Fruit fly (Drosophila melanogaster) whole organism, embryonic: ENCODE measurements around the gene CG34180.

Experiments used
- Atf6 ChIP-seq: fragments of 200-800 bp; sonication (Bioruptor generic); IDR thresholded peaks from 2 replicates; pipeline ENCODE4 v1.3.6; 2022; ENCODE audit warnings: missing biosample characterization, missing genetic modification characterization
- B-H2 ChIP-seq: fragments of 200-800 bp; sonication (Bioruptor generic); optimal IDR thresholded peaks from 2 replicates; lab custom pipeline; 2018; ENCODE audit warnings: missing biosample characterization, mild to moderate bottlenecking, missing genetic modification characterization
- Blimp-1 ChIP-seq: fragments of 200-800 bp; sonication (Bioruptor generic); optimal IDR thresholded peaks from 3 replicates; lab custom pipeline; 2018; ENCODE audit warnings: missing biosample characterization, missing genetic modification characterization, mild to moderate bottlenecking, moderate library complexity, missing genetic modification reagents
- CG10267 ChIP-seq: fragments of 200-800 bp; sonication (Bioruptor generic); optimal IDR thresholded peaks from 2 replicates; lab custom pipeline; 2018; ENCODE audit warnings: missing biosample characterization, mild to moderate bottlenecking, missing genetic modification characterization, moderate library complexity
- CG10321 ChIP-seq: fragments of 200-800 bp; sonication (Bioruptor generic); IDR thresholded peaks from 2 replicates; pipeline ENCODE4 v1.3.6; 2022; ENCODE audit warnings: missing biosample characterization, missing genetic modification characterization
- CG11247 ChIP-seq: fragments of 200-800 bp; sonication (Bioruptor generic); IDR thresholded peaks from 2 replicates; pipeline ENCODE4 v1.3.6; 2022; ENCODE audit warnings: missing biosample characterization, missing genetic modification characterization
- CG11456 ChIP-seq: fragments of 200-800 bp; sonication (Bioruptor generic); IDR thresholded peaks from 3 replicates; pipeline ENCODE4 v1.3.6; 2022; ENCODE audit warnings: missing biosample characterization, missing genetic modification characterization
- CG11560 ChIP-seq: fragments of 200-800 bp; sonication (Bioruptor generic); IDR thresholded peaks from 3 replicates; pipeline ENCODE4 v1.3.6; 2022; ENCODE audit warnings: missing biosample characterization, missing genetic modification characterization
- CG11695 ChIP-seq: fragments of 200-800 bp; sonication (Bioruptor generic); IDR thresholded peaks from 3 replicates; pipeline ENCODE4 v1.3.6; 2022; ENCODE audit warnings: missing biosample characterization, missing genetic modification characterization
- CG12219 ChIP-seq: fragments of 200-800 bp; sonication (Bioruptor generic); optimal IDR thresholded peaks from 3 replicates; lab custom pipeline; 2018; ENCODE audit warnings: missing biosample characterization, mild to moderate bottlenecking, missing genetic modification characterization
- CG1233 ChIP-seq: fragments of 200-800 bp; sonication (Bioruptor generic); optimal IDR thresholded peaks from 4 replicates; lab custom pipeline; 2018; ENCODE audit warnings: missing biosample characterization, mild to moderate bottlenecking, missing genetic modification characterization
- CG15514 ChIP-seq: fragments of 200-800 bp; sonication (Bioruptor generic); optimal IDR thresholded peaks from 3 replicates; lab custom pipeline; 2017; ENCODE audit warnings: missing biosample characterization, missing genetic modification characterization, mild to moderate bottlenecking, moderate library complexity, missing genetic modification reagents
- CG16779 ChIP-seq: fragments of 200-800 bp; sonication (Bioruptor generic); IDR thresholded peaks from 2 replicates; pipeline ENCODE4 v1.3.6; 2022; ENCODE audit warnings: missing biosample characterization, missing genetic modification characterization
- CG1792 ChIP-seq: fragments of 200-800 bp; sonication (Bioruptor generic); optimal IDR thresholded peaks from 2 replicates; lab custom pipeline; 2016; ENCODE audit warnings: missing biosample characterization, missing genetic modification characterization
- CG2202 ChIP-seq: fragments of 200-800 bp; sonication (Bioruptor generic); optimal IDR thresholded peaks from 2 replicates; lab custom pipeline; 2018; ENCODE audit warnings: missing biosample characterization, mild to moderate bottlenecking, missing genetic modification characterization
- CG3163 ChIP-seq: fragments of 200-800 bp; sonication (Bioruptor generic); optimal IDR thresholded peaks from 3 replicates; lab custom pipeline; 2016; ENCODE audit warnings: missing biosample characterization, missing genetic modification characterization
- CG33557 ChIP-seq: fragments of 200-800 bp; sonication (Bioruptor generic); optimal IDR thresholded peaks from 2 replicates; lab custom pipeline; 2019; ENCODE audit warnings: missing biosample characterization, mild to moderate bottlenecking, missing genetic modification characterization, moderate library complexity
- CG3407 ChIP-seq: fragments of 200-800 bp; sonication (Bioruptor generic); optimal IDR thresholded peaks from 2 replicates; lab custom pipeline; 2018; ENCODE audit warnings: missing biosample characterization, mild to moderate bottlenecking, missing genetic modification characterization
- CG3995 ChIP-seq: fragments of 200-800 bp; sonication (Bioruptor generic); optimal IDR thresholded peaks from 3 replicates; lab custom pipeline; 2016; ENCODE audit warnings: missing biosample characterization, missing genetic modification characterization
- CG4282 ChIP-seq: fragments of 200-800 bp; sonication (Bioruptor generic); optimal IDR thresholded peaks from 2 replicates; lab custom pipeline; 2016; ENCODE audit warnings: missing biosample characterization, missing genetic modification characterization
- CG4360 ChIP-seq: fragments of 200-800 bp; sonication (Bioruptor generic); IDR thresholded peaks from 2 replicates; pipeline ENCODE4 v1.3.6; 2022; ENCODE audit warnings: missing biosample characterization, missing genetic modification characterization
- CG4854 ChIP-seq: fragments of 200-800 bp; sonication (Bioruptor generic); optimal IDR thresholded peaks from 2 replicates; lab custom pipeline; 2016; ENCODE audit warnings: missing biosample characterization, missing genetic modification characterization, inconsistent platforms
- CG6765 ChIP-seq: fragments of 200-800 bp; sonication (Bioruptor generic); optimal IDR thresholded peaks from 3 replicates; lab custom pipeline; 2017; ENCODE audit warnings: missing biosample characterization, mild to moderate bottlenecking, missing genetic modification characterization
- CG7357 ChIP-seq: fragments of 200-800 bp; sonication (Bioruptor generic); IDR thresholded peaks from 3 replicates; pipeline ENCODE4 v1.3.6; 2022; ENCODE audit warnings: missing biosample characterization, missing genetic modification characterization
- CG7928 ChIP-seq: fragments of 200-800 bp; sonication (Bioruptor generic); optimal IDR thresholded peaks from 2 replicates; lab custom pipeline; 2017; ENCODE audit warnings: missing biosample characterization, mild to moderate bottlenecking, missing genetic modification characterization
- CG8281 ChIP-seq: fragments of 200-800 bp; sonication (Bioruptor generic); optimal IDR thresholded peaks from 2 replicates; lab custom pipeline; 2018; ENCODE audit warnings: missing biosample characterization, mild to moderate bottlenecking, missing genetic modification characterization, moderate library complexity
- CG8388 ChIP-seq: fragments of 200-800 bp; sonication (Bioruptor generic); optimal IDR thresholded peaks from 2 replicates; lab custom pipeline; 2019; ENCODE audit warnings: missing biosample characterization, mild to moderate bottlenecking, missing genetic modification characterization, moderate library complexity
- CrebB ChIP-seq: fragments of 200-800 bp; sonication (Bioruptor generic); optimal IDR thresholded peaks from 3 replicates; lab custom pipeline; 2018; ENCODE audit warnings: missing biosample characterization, mild to moderate bottlenecking, missing genetic modification characterization
- D19B ChIP-seq: fragments of 200-800 bp; sonication (Bioruptor generic); optimal IDR thresholded peaks from 2 replicates; lab custom pipeline; 2017; ENCODE audit warnings: missing biosample characterization, mild to moderate bottlenecking, missing genetic modification characterization
- Dbx ChIP-seq: fragments of 200-800 bp; sonication (Bioruptor generic); IDR thresholded peaks from 3 replicates; pipeline ENCODE4 v1.3.6; 2022; ENCODE audit warnings: missing biosample characterization, missing genetic modification characterization
- Ets65A ChIP-seq: fragments of 200-800 bp; sonication (Bioruptor generic); peaks from one replicate; lab custom pipeline; 2016; ENCODE audit warnings: missing biosample characterization, missing genetic modification characterization
- HLH4C ChIP-seq: fragments of 200-800 bp; sonication (Bioruptor generic); IDR thresholded peaks from 3 replicates; pipeline ENCODE4 v1.3.6; 2022; ENCODE audit warnings: missing biosample characterization, missing genetic modification characterization; ENCODE audit not compliant: partially characterized antibody
- HLHmδ ChIP-seq: fragments of 200-800 bp; sonication (Bioruptor generic); optimal IDR thresholded peaks from 2 replicates; lab custom pipeline; 2018; ENCODE audit warnings: missing biosample characterization, mild to moderate bottlenecking, missing genetic modification characterization, moderate library complexity
- HmgZ ChIP-seq: fragments of 200-800 bp; sonication (Bioruptor generic); optimal IDR thresholded peaks from 2 replicates; lab custom pipeline; 2018; ENCODE audit warnings: missing biosample characterization, mild to moderate bottlenecking, missing genetic modification characterization
- Med ChIP-seq: fragments of 200-800 bp; sonication (Bioruptor generic); peaks from one replicate; lab custom pipeline; 2016; ENCODE audit warnings: missing biosample characterization, missing genetic modification characterization, mild to moderate bottlenecking, inconsistent platforms, moderate library complexity
- Side ChIP-seq: fragments of 200-800 bp; sonication (Bioruptor generic); optimal IDR thresholded peaks from 2 replicates; lab custom pipeline; 2016; ENCODE audit warnings: missing biosample characterization, missing genetic modification characterization
- Sry-δ ChIP-seq: fragments of 200-800 bp; sonication (Bioruptor generic); optimal IDR thresholded peaks from 2 replicates; lab custom pipeline; 2016; ENCODE audit warnings: missing biosample characterization, missing genetic modification characterization
- Ssrp ChIP-seq: fragments of 200-800 bp; sonication (Bioruptor generic); optimal IDR thresholded peaks from 2 replicates; lab custom pipeline; 2018; ENCODE audit warnings: missing biosample characterization, mild to moderate bottlenecking, missing genetic modification characterization, moderate library complexity
- cg ChIP-seq: fragments of 200-800 bp; sonication (Bioruptor generic); optimal IDR thresholded peaks from 3 replicates; lab custom pipeline; 2019; ENCODE audit warnings: missing biosample characterization, mild to moderate bottlenecking, missing genetic modification characterization, moderate library complexity
- chif ChIP-seq, 2 experiments: fragments of 200-800 bp; sonication (Bioruptor generic); optimal IDR thresholded peaks; 3 replicates each; lab custom pipeline; 2016; ENCODE audit warnings: missing biosample characterization in 2 of 2, missing genetic modification characterization in 2 of 2
- fd102C ChIP-seq: fragments of 200-800 bp; sonication (Bioruptor generic); optimal IDR thresholded peaks from 2 replicates; lab custom pipeline; 2018; ENCODE audit warnings: missing biosample characterization, mild to moderate bottlenecking, missing genetic modification characterization, moderate library complexity
- hbn ChIP-seq: fragments of 200-800 bp; sonication (Bioruptor generic); IDR thresholded peaks from 2 replicates; pipeline ENCODE4 v1.3.6; 2022; ENCODE audit warnings: missing biosample characterization, missing genetic modification characterization; ENCODE audit not compliant: partially characterized antibody
- mld ChIP-seq: fragments of 200-800 bp; sonication (Bioruptor generic); IDR thresholded peaks from 3 replicates; pipeline ENCODE4 v1.3.6; 2022; ENCODE audit warnings: missing biosample characterization, missing genetic modification characterization; ENCODE audit not compliant: partially characterized antibody
- onecut ChIP-seq: fragments of 200-800 bp; sonication (Bioruptor generic); IDR thresholded peaks from 2 replicates; pipeline ENCODE4 v1.3.6; 2022; ENCODE audit warnings: missing biosample characterization, missing genetic modification characterization
- otp ChIP-seq: fragments of 200-800 bp; sonication (Bioruptor generic); IDR thresholded peaks from 3 replicates; pipeline ENCODE4, ENCODE4 v1.3.6; 2022; ENCODE audit warnings: missing biosample characterization, missing genetic modification characterization
- seq ChIP-seq: fragments of 200-800 bp; sonication (Bioruptor generic); IDR thresholded peaks from 2 replicates; pipeline ENCODE4 v1.3.6; 2022; ENCODE audit warnings: missing biosample characterization, missing genetic modification characterization
- slou ChIP-seq: fragments of 200-800 bp; sonication (Bioruptor generic); optimal IDR thresholded peaks from 3 replicates; lab custom pipeline; 2016; ENCODE audit warnings: missing biosample characterization, missing genetic modification characterization
- ssp ChIP-seq: fragments of 200-800 bp; sonication (Bioruptor generic); IDR thresholded peaks from 2 replicates; pipeline ENCODE4 v1.3.6; 2022; ENCODE audit warnings: missing biosample characterization, missing genetic modification characterization
- tgo ChIP-seq: fragments of 200-800 bp; sonication (Bioruptor generic); IDR thresholded peaks from 3 replicates; pipeline ENCODE4 v1.3.6; 2022; ENCODE audit warnings: missing biosample characterization, missing genetic modification characterization

Gene CG34180

DNA sequence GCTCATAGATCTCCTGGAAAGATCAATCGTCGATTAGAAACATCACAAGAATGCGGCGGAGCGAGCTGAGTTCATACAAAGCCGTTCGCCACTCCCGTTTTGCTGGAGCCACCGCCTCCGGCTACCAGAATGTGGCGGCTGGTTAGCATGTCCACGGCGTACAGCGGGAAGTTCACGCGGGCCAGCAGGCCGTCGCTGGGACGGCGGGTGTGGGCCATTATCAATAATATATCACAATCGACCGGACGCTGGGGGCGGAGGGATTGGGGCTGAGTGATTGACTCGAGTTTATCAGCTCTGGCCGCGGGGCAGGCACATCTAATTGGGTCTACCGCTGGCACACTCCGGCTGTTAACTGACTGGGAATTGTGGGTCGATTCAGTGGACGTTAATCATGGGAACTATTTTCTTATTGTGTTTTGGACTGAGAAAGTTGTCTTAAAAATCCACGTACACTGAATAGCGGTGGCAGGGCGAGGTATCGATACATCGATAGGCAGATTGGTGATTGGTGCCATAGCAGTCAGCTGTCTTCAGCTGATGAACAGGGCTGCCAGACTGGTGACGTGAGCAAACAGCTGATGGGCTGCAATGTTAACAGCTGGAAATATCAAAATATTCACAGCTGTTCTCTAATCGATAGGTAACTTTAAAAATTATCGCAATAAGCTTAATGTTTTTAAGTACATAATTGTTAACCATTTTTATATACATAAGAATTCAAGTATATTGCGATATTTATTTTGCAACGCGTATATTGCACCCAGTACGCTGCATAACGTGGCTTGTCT, 38.4 kb downstream of the CG34180 start, which contains the start of gene CG9175 (continued):
- TF ChIP-seq CG33557 (GFP tag; lab: Kevin White, UChicago) (no peak), CG3163 (GFP tag; lab: Kevin White, UChicago) (peak; percentile 23), Ets65A (GFP tag; lab: Kevin White, UChicago) (no peak), CG3995 (GFP tag; lab: Kevin White, UChicago) (peak; percentile 40), CG8388 (GFP tag; lab: Kevin White, UChicago) (peak; percentile 40), CG1792 (GFP tag; lab: Kevin White, UChicago) (peak; percentile 15), CG7357 (GFP tag; lab: Robert Waterston, UW) (no peak), CG16779 (GFP tag; lab: Robert Waterston, UW) (no peak), CG1233 (GFP tag; lab: Kevin White, UChicago) (no peak), CG7928 (GFP tag; lab: Kevin White, UChicago) (no peak), hbn (GFP tag; lab: Robert Waterston, UW) (peak; percentile 98), Side (GFP tag; lab: Kevin White, UChicago) (peak; percentile 31), CG3407 (no peak), Blimp-1 (GFP tag; lab: Kevin White, UChicago) (peak; percentile 22), chif (GFP tag; optimal IDR thresholded peaks at IDR 0.05; lab: Kevin White, UChicago) (peak in 1 of 2 experiments; percentile 49), D19B (GFP tag; lab: Kevin White, UChicago) (no peak), ssp (GFP tag; lab: Robert Waterston, UW) (no peak), CrebB (tag; lab: Kevin White, UChicago) (peak; percentile 42), B-H2 (GFP tag; lab: Kevin White, UChicago) (peak; percentile 65), otp (GFP tag; lab: Robert Waterston, UW) (no peak), CG2202 (tag; lab: Kevin White, UChicago) (no peak), Med (peak; percentile 93), CG4360 (no peak), Sry-δ (peak; percentile 99), Ssrp (tag; lab: Kevin White, UChicago) (no peak), CG11247 (GFP tag; lab: Robert Waterston, UW) (0 out of 2 replicates have a peak, but pooled peaks have one; percentile 13), CG11695 (GFP tag; lab: Robert Waterston, UW) (0 out of 3 replicates have a peak, but pooled peaks have one; percentile 37), CG12219 (GFP tag; lab: Kevin White, UChicago) (no peak), CG10321 (GFP tag; lab: Robert Waterston, UW) (no peak), seq (GFP tag; lab: Robert Waterston, UW) (no peak), fd102C (GFP tag; lab: Kevin White, UChicago) (no peak), CG6765 (GFP tag; lab: Kevin White, UChicago) (no peak), CG15514 (GFP tag; lab: Kevin White, UChicago) (peak; percentile 81), cg (GFP tag; lab: Kevin White, UChicago) (no peak), CG4854 (GFP tag; lab: Kevin White, UChicago) (peak; percentile 14), tgo (GFP tag; lab: Robert Waterston, UW) (no peak), Atf6 (no peak), HmgZ (tag; lab: Kevin White, UChicago) (peak; percentile 91), CG8281 (tag; lab: Kevin White, UChicago) (no peak), onecut (GFP tag; lab: Robert Waterston, UW) (peak; percentile 64; the same call in 1 of the 2 replicates), HLHmδ (GFP tag; lab: Kevin White, UChicago) (peak; percentile 83), Dbx (GFP tag; lab: Robert Waterston, UW) (peak; percentile 56; the same call in 2 of the 3 replicates), CG11560 (tag; lab: Robert Waterston, UW) (no peak), slou (GFP tag; lab: Kevin White, UChicago) (no peak), CG4282 (GFP tag; lab: Kevin White, UChicago) (no peak), CG10267 (tag; lab: Kevin White, UChicago) (peak; percentile 59), mld (peak; percentile 88), HLH4C (peak; percentile 91), CG11456 (0 out of 3 replicates have a peak, but pooled peaks have one; percentile 58)
